Worm (Caenorhabditis elegans): ENCODE data around the gene hif-1.

DNA sequence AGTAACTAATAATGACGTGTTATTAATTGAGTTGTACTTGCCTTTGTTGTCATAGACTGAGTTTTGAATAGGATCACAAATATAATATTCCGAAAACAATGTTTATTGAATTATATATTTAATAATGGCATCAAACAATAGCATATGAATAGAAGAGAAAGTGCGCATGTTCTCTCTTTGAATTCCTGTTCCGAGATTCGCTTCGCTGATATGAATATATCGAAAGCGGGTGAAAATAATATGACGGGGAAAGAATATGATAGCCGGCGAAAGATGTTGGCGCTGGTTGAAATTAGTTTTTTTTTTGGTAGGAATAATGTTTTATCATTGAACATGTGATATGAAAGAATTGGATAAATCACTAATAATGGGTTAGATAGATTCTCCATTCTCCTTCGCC, 39.8 kb downstream of the hif-1 start, which contains the start of gene T03D8.6:
- TF ChIP-seq dao-5 (tag; optimal IDR thresholded peaks at IDR 0.05) (no peak), W03F9.2 (tag; optimal IDR thresholded peaks at IDR 0.05) (no peak)

Data from whole organism, L4/young adult.